Worm (Caenorhabditis elegans) whole organism, L2 larva: Measurements from ENCODE around the gene nra-1.

ENCODE experiments used
- C34F6.9 ChIP-seq: fragments of 150-350 bp; optimal IDR thresholded peaks from 2 replicates; lab custom pipeline; 2014; ENCODE audit warnings: missing biosample characterization, missing genetic modification characterization
- R02D3.7 ChIP-seq: fragments of 150-350 bp; optimal IDR thresholded peaks from 2 replicates; lab custom pipeline; 2014; ENCODE audit warnings: missing biosample characterization, missing genetic modification characterization
- ZK546.5 ChIP-seq: sonication (generic microtip); optimal IDR thresholded peaks from 2 replicates; lab custom pipeline; 2017; ENCODE audit warnings: missing biosample characterization, missing genetic modification characterization
- alr-1 ChIP-seq: fragments of 150-350 bp; optimal IDR thresholded peaks from 2 replicates; lab custom pipeline; 2014; ENCODE audit warnings: missing biosample characterization, missing genetic modification characterization
- blmp-1 ChIP-seq: sonication (generic microtip); optimal IDR thresholded peaks from 2 replicates; lab custom pipeline; 2017; ENCODE audit warnings: missing genetic modification characterization, mild to moderate bottlenecking, missing compliant biosample characterization, antibody characterized with exemption, moderate library complexity; ENCODE audit not compliant: insufficient read depth
- ceh-82 ChIP-seq: fragments of 150-350 bp; optimal IDR thresholded peaks from 2 replicates; lab custom pipeline; 2014; ENCODE audit warnings: missing biosample characterization, missing genetic modification characterization
- crh-2 ChIP-seq: sonication (generic microtip); optimal IDR thresholded peaks from 2 replicates; lab custom pipeline; 2017; ENCODE audit warnings: missing biosample characterization, missing genetic modification characterization
- dmd-4 ChIP-seq: sonication (generic microtip); optimal IDR thresholded peaks from 2 replicates; lab custom pipeline; 2017; ENCODE audit warnings: missing biosample characterization, missing genetic modification characterization
- egl-27 ChIP-seq: sonication (generic microtip); optimal IDR thresholded peaks from 3 replicates; lab custom pipeline; 2017; ENCODE audit warnings: missing biosample characterization, missing genetic modification reagents, missing genetic modification characterization
- elt-1 ChIP-seq: fragments of 150-350 bp; optimal IDR thresholded peaks from 2 replicates; lab custom pipeline; 2014; ENCODE audit warnings: missing biosample characterization, missing genetic modification characterization
- elt-3 ChIP-seq: sonication (generic microtip); optimal IDR thresholded peaks from 2 replicates; lab custom pipeline; 2017; ENCODE audit warnings: missing biosample characterization, missing genetic modification characterization
- fos-1 ChIP-seq: fragments of 150-350 bp; optimal IDR thresholded peaks from 2 replicates; lab custom pipeline; 2014; ENCODE audit warnings: missing biosample characterization, missing genetic modification characterization
- lin-13 ChIP-seq: fragments of 150-350 bp; optimal IDR thresholded peaks from 2 replicates; lab custom pipeline; 2014; ENCODE audit warnings: missing biosample characterization, missing genetic modification reagents, missing genetic modification characterization
- lsy-2 ChIP-seq, 2 experiments: fragments of 150-350 bp in 1 of 2; sonication (generic microtip) in 1 of 2; optimal IDR thresholded peaks; 2 replicates each; lab custom pipeline; 2014 to 2017; ENCODE audit warnings: missing biosample characterization in 2 of 2, missing genetic modification characterization in 2 of 2
- mbf-1 ChIP-seq: sonication (generic microtip); optimal IDR thresholded peaks from 2 replicates; lab custom pipeline; 2017; ENCODE audit warnings: missing biosample characterization, missing genetic modification characterization
- mdl-1 ChIP-seq, 2 experiments: fragments of 150-350 bp in 1 of 2; sonication (generic microtip) in 1 of 2; optimal IDR thresholded peaks; 2 replicates each; lab custom pipeline; 2017; ENCODE audit warnings: missing biosample characterization in 2 of 2, missing genetic modification characterization in 2 of 2
- nhr-11 ChIP-seq: fragments of 150-350 bp; optimal IDR thresholded peaks from 2 replicates; lab custom pipeline; 2014; ENCODE audit warnings: missing biosample characterization, missing genetic modification characterization
- nhr-129 ChIP-seq: fragments of 150-350 bp; optimal IDR thresholded peaks from 2 replicates; lab custom pipeline; 2014; ENCODE audit warnings: missing biosample characterization, missing genetic modification characterization
- nhr-237 ChIP-seq: fragments of 150-350 bp; optimal IDR thresholded peaks from 2 replicates; lab custom pipeline; 2014; ENCODE audit warnings: missing biosample characterization, missing genetic modification characterization
- nhr-25 ChIP-seq: fragments of 150-350 bp; sonication (generic microtip); optimal IDR thresholded peaks from 3 replicates; lab custom pipeline; 2014; ENCODE audit warnings: missing biosample characterization, missing genetic modification characterization
- nhr-77 ChIP-seq: fragments of 150-350 bp; optimal IDR thresholded peaks from 2 replicates; lab custom pipeline; 2014; ENCODE audit warnings: missing biosample characterization, missing genetic modification characterization
- sma-3 ChIP-seq: sonication (generic microtip); optimal IDR thresholded peaks from 2 replicates; lab custom pipeline; 2016; ENCODE audit warnings: missing genetic modification reagents, missing genetic modification characterization, missing compliant biosample characterization
- sma-9 ChIP-seq, 2 experiments: fragments of 150-350 bp in 1 of 2; sonication (generic microtip) in 1 of 2; optimal IDR thresholded peaks; 2 replicates each; lab custom pipeline; 2014 to 2016; ENCODE audit warnings: missing genetic modification characterization in 2 of 2, mild to moderate bottlenecking in 1 of 2, missing biosample characterization in 1 of 2, missing compliant biosample characterization in 1 of 2, missing genetic modification reagents in 1 of 2, moderate library complexity in 1 of 2
- unc-39 ChIP-seq: fragments of 150-350 bp; optimal IDR thresholded peaks from 2 replicates; lab custom pipeline; 2014; ENCODE audit warnings: missing biosample characterization, missing genetic modification characterization
- unc-55 ChIP-seq: fragments of 150-350 bp; sonication (generic microtip); optimal IDR thresholded peaks from 3 replicates; lab custom pipeline; 2014; ENCODE audit warnings: missing biosample characterization, missing genetic modification reagents, missing genetic modification characterization
- zag-1 ChIP-seq: fragments of 150-350 bp; optimal IDR thresholded peaks from 2 replicates; lab custom pipeline; 2014; ENCODE audit warnings: missing biosample characterization, missing genetic modification characterization
- ztf-11 ChIP-seq: sonication (generic microtip); optimal IDR thresholded peaks from 2 replicates; lab custom pipeline; 2017; ENCODE audit warnings: missing biosample characterization, missing genetic modification characterization
- ztf-4 ChIP-seq: fragments of 150-350 bp; optimal IDR thresholded peaks from 2 replicates; lab custom pipeline; 2014; ENCODE audit warnings: missing biosample characterization, missing genetic modification characterization

The nra-1 gene

DNA sequence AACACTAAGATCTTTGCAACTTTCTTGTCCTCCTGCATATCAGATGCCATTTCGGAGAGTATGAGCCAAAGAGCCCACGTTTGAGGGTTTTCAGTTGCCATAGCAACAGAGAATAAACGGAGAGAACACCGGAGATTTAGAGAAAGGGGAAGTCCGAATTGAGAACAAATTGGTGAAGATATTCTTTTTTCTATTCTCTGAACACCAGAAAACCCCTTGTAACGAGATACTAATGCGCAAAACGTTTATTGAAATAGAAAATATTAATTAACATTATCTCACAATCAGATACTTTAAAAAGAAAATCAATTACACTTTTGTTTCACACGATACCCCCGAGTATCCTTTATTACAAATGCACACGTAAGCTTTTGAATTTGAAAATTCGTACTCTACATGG is 17.9 kb upstream of the nra-1 start, which contains the start of gene ifta-2:
Gene ifta-2, minus strand, starts transcription at position 101 of the 400 bp plus-strand sequence.
- no peak for TF ChIP-seq mdl-1 (tag; optimal IDR thresholded peaks at IDR 0.05; lab: Kevin White, UChicago)
- TF ChIP-seq nhr-11, result no peak
- TF ChIP-seq blmp-1 (tag; lab: Kevin White, UChicago), result no peak
- no peak for TF ChIP-seq nhr-25 (tag; lab: Kevin White, UChicago)
- no peak for TF ChIP-seq elt-3 (tag; lab: Kevin White, UChicago)
- TF ChIP-seq dmd-4 (tag; lab: Kevin White, UChicago), result no peak
- TF ChIP-seq ZK546.5 (tag; lab: Kevin White, UChicago), result no peak
- no peak for TF ChIP-seq egl-27 (tag; lab: Kevin White, UChicago)
- TF ChIP-seq fos-1 (tag; lab: Kevin White, UChicago), result no peak
- TF ChIP-seq mbf-1, result no peak
- TF ChIP-seq lsy-2 (tag; optimal IDR thresholded peaks at IDR 0.05; lab: Kevin White, UChicago), result no peak

DNA sequence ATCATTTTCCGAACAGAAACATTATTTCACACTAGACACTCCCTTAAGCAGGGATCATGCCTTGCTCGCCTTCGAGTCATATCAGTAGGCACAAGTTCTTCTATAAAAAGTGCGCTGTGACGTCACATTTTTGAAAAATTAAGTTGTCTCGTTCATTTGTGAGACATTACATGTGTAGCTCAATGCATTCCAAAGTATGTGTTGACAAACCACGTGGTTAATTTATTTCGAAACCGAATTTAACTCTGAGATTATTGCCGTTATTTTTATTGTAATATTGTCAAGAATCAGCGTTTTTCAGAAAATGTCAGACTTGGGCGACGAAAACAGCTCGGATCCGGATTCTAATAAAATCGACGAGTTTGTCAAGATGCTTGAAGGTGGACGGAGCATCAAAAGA is 10.5 kb upstream of the nra-1 start, which contains the start of gene T28F3.5:
Gene T28F3.5, plus strand, starts transcription at position 301 of the 400 bp plus-strand sequence.
- TF ChIP-seq fos-1 (tag; lab: Kevin White, UChicago), result no peak
- TF ChIP-seq, all 48 proteins: peak for 0

DNA sequence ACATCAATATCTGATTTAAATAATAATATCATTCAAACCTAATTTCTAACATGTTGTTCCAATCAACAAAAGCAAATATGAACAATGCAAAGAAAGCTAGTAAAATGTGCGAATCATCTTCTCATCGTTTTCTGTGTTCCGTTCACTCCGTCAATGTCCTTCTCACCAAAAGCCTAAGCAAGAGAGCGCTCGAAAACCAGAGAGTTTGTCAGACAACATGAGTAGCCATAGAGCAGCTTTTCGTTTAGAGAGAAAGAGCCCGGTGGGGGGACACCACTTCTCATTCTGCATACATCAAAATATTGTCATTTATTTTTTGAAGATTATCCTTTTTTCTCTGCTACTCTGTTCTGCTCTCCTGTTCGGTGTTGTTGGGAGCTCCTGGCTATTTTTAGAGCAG is 9.7 kb upstream of the nra-1 start:
- peak; percentile 20 for TF ChIP-seq nhr-129 (tag; lab: Kevin White, UChicago)
- peak; percentile 72 for TF ChIP-seq unc-55 (GFP tag; lab: Kevin White, UChicago)
- no peak for TF ChIP-seq ztf-11
- peak; percentile 69 for TF ChIP-seq C34F6.9

DNA sequence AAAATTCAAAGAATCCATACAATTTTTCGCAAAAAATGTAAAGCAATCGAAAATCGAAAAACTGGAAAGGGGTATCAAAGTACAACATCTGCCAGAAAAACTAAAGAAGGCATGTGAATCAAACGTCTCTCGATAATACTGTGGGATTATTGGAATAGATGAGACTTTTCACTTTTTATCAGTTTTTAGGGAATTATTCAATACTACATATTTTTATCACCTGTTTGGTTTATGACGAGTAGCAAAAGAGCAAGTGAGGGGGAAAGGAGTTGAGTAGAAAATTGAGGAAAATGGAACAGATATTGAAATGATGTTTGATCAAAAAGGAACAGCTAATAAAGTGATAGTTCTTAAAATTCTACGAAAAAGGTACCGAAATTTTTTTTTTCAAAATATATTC is 9.1 kb upstream of the nra-1 start:
- TF ChIP-seq unc-55 (GFP tag; lab: Kevin White, UChicago), result peak; percentile 11
- TF ChIP-seq egl-27 (tag; lab: Kevin White, UChicago), result no peak

DNA sequence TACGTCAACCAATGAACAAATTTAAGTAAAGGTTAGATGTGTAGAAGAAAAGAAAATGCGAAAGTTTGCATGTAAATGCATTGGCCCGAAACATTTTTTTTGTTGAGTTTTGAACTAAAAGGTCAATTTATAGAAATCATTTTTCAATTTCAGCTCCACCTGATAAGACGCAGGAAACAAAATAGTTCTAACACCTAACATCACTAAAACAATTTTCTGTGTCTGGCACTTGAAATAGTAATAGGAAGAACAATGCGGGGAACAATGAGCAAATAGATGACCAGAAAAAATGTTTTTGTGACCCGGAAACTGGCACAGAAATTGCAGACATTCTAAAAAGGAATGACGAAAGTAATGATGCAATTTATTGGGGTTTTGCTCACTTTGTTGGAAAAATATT is 8.4 kb upstream of the nra-1 start:
- TF ChIP-seq C34F6.9, result no peak
- peak; percentile 43 for TF ChIP-seq nhr-129 (tag; lab: Kevin White, UChicago)
- TF ChIP-seq fos-1 (tag; lab: Kevin White, UChicago), result peak; percentile 23
- TF ChIP-seq nhr-237 (tag; lab: Kevin White, UChicago), result no peak
- no peak for TF ChIP-seq elt-3 (tag; lab: Kevin White, UChicago)

DNA sequence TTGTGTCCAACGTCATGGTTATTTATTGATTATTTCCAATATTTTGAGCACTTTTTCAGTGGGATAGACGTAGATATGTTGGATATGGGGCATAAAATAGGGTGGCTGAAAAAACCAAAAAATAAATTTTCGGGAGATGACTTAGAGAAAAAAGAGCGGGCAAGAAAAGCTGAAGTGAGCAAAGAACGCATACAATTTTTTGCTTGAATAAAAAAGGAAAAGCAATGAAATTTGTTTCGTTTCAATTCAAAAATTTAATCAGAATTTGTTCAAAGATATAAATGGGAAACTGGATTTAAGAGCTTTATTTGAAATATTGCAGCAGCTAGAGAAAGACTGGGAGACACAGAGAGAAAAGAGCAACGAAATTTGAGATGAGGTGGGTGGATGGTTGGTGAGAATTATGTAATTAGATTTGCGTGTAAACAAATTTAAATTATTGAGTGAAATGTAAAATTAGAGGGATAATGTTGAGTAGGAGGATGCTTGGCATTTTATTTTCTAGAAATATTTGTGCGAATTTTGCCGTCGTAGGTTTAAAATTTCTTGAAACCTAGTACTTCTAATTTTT is 7.7 kb upstream of the nra-1 start, which contains the start of the genes T28F3.11 and slc-17.4:
Gene T28F3.11, minus strand, starts transcription at position 51 of the 571 bp plus-strand sequence.
Gene slc-17.4, minus strand, starts transcription at position 105 of the 571 bp plus-strand sequence.
- TF ChIP-seq sma-3 (GFP tag; lab: Kevin White, UChicago), result no peak
- no peak for TF ChIP-seq elt-1 (tag; lab: Kevin White, UChicago)
- no peak for TF ChIP-seq ztf-11
- peak; percentile 4 for TF ChIP-seq unc-55 (GFP tag; lab: Kevin White, UChicago)

DNA sequence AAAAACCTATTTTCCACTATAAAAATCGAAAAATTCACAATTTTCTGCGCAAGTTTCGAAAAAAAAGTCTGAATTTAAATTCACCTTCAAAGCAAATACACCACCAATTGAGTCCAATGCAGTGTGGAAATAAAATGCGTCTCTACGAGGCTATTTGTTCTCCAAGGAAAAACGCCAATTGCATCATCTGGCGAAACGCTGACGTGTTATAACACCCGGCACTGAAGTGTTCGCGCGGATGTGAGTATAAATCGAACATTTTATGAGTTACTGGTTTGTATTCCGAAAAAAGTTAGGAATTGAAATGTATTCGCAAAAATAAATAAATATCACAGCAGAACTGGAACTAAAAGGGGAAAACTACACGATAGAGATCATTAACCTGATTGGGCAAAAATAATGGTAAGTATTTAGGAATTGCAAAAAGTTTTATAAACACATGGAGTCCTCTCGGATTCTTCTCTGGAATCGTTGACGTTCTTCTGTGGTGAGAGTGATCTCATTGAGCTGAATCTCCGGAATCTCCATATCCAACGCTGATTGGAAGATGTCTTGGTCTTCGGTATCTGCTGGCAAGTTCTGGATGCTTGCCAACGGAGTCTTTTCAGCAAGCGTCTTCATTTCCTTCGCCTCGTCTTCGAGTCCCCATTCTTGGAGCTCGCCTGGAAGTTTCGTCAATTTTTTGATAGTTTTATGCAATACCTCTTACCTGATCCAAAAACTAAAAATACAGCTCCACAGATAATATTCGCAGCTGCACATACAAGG is 4.1 kb upstream of the nra-1 start, which contains the start of gene zipt-7.1:
Gene zipt-7.1, minus strand, starts transcription at position 232 of the 768 bp plus-strand sequence.
- peak; percentile 55 for TF ChIP-seq nhr-129 (tag; lab: Kevin White, UChicago)
- no peak for TF ChIP-seq R02D3.7 (tag; lab: Kevin White, UChicago)

DNA sequence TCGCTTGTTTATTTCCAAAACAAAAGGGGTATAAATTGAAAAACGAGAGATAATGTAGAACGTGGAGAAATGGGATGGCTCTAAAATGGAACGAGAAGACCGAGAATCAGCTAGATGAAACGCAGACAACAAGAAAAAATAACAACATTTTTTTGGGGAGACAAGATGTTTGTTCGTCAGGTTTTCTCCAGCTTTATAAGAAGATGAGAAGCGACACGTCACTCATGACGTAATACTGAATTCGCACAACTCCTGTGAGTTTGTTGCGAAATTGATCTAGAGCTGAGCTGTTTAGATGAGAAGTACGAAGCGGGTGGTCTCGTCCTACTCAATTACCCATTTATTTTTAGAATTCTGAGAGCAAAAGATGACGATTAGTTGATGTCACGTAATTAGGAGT is 1.3 kb upstream of the nra-1 start:
- TF ChIP-seq nhr-77 (tag; lab: Kevin White, UChicago) (no peak), R02D3.7 (tag; lab: Kevin White, UChicago) (no peak), sma-9 (GFP tag; optimal IDR thresholded peaks at IDR 0.05; lab: Kevin White, UChicago) (peak; percentile 66), sma-9 (tag; optimal IDR thresholded peaks at IDR 0.05; lab: Kevin White, UChicago) (no peak), lin-13 (peak; percentile 7), unc-39 (tag; lab: Kevin White, UChicago) (no peak), mdl-1 (tag; optimal IDR thresholded peaks at IDR 0.05; lab: Kevin White, UChicago) (no peak), elt-1 (tag; lab: Kevin White, UChicago) (no peak), zag-1 (tag; lab: Kevin White, UChicago) (peak; percentile 31), crh-2 (peak; percentile 69), ceh-82 (tag; lab: Kevin White, UChicago) (no peak), lsy-2 (tag; optimal IDR thresholded peaks at IDR 0.05; lab: Kevin White, UChicago) (peak in 1 of 2 experiments; percentile 56), C34F6.9 (peak; percentile 52), elt-3 (tag; lab: Kevin White, UChicago) (no peak), ztf-4 (tag; lab: Kevin White, UChicago) (peak; percentile 18), alr-1 (tag; lab: Kevin White, UChicago) (no peak), mbf-1 (no peak), nhr-129 (tag; lab: Kevin White, UChicago) (peak; percentile 50), sma-3 (GFP tag; lab: Kevin White, UChicago) (no peak), unc-55 (GFP tag; lab: Kevin White, UChicago) (peak; percentile 91)
